Worm (Caenorhabditis elegans): ENCODE measurements around the gene F09F7.6.

The F09F7.6 gene

DNA sequence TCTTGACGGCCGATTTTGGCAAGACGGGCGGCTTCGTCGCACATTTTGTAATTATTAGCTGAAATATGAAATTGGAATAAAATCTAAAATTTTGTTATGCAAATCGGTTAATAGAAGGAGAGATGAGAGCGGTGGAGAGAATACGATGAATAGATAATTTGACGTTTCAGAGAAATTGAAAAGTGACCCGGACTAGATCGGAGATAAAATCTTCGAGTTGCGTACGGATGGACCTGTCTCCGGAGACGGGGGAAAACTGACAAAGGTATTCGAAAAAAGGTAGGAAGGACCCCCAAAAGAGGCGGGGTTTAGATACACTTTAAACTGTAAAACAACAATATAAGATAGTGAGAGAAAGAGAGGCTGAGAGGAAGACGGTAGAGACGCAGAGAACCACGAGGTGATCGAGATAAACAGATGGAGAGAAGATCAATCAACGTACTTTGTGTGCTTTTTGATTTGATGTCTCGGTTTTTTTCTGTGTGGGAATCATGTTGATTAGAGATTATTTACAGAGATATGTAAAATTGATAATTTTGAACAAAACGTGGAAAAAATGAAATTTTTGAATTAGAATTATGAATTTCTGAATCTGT, at the start of gene F09F7.6:
F09F7.6 (minus strand) TSS at position 64 of the 596 bp plus-strand sequence.
- TF ChIP-seq aly-1 (tag; optimal IDR thresholded peaks at IDR 0.05) (no peak), tra-4 (tag; optimal IDR thresholded peaks at IDR 0.05) (no peak), sea-1 (GFP tag; conservative IDR thresholded peaks at IDR 0.05) (no peak), ets-7 (tag; optimal IDR thresholded peaks at IDR 0.05) (no peak), B0310.2 (tag; optimal IDR thresholded peaks at IDR 0.05) (no peak), F13C5.2 (tag; optimal IDR thresholded peaks at IDR 0.05) (no peak), hnd-1 (tag; optimal IDR thresholded peaks at IDR 0.05) (no peak)

DNA sequence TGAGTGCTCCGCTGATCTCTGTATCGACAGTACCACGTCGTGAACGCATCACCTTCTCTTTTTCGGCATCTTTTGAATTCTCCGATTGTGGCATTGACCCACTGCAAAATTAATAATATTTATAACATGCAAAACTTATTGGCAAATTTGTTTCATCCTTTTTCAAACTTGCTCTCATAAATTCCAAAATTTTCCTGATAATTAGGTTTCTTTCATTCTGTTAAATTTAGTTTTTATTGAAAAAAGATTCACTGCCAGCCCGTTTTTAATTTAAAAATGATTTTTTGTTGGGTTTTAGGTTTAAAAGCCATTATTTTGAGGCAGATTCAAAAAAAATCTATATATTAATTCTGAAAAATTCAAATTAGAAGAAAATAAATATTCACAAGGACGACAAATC, 48.0 kb upstream of the F09F7.6 start, which contains the start of gene wdr-37:
wdr-37 (minus strand) TSS at position 101 of the 400 bp plus-strand sequence.
- TF ChIP-seq hmg-4 (GFP tag; optimal IDR thresholded peaks at IDR 0.05) (no peak), tra-4 (tag; optimal IDR thresholded peaks at IDR 0.05) (no peak), F13C5.2 (tag; optimal IDR thresholded peaks at IDR 0.05) (no peak), ceh-13 (GFP tag; optimal IDR thresholded peaks at IDR 0.05) (no peak), ets-7 (tag; optimal IDR thresholded peaks at IDR 0.05) (no peak), hnd-1 (tag; optimal IDR thresholded peaks at IDR 0.05) (no peak), scrt-1 (GFP tag; IDR thresholded peaks at IDR 0.05) (no peak), sea-1 (GFP tag; conservative IDR thresholded peaks at IDR 0.05) (no peak), flt-1 (GFP tag; IDR thresholded peaks at IDR 0.05) (no peak), pes-1 (GFP tag; IDR thresholded peaks at IDR 0.05) (no peak), aly-1 (tag; optimal IDR thresholded peaks at IDR 0.05) (no peak), hmbx-1 (tag; optimal IDR thresholded peaks at IDR 0.05) (no peak), B0310.2 (tag; optimal IDR thresholded peaks at IDR 0.05) (no peak), ama-1 (optimal IDR thresholded peaks at IDR 0.05) (no peak), ceh-36 (tag; optimal IDR thresholded peaks at IDR 0.05) (no peak), tbx-37 (GFP tag; conservative IDR thresholded peaks at IDR 0.05) (no peak), tbx-11 (GFP tag; IDR thresholded peaks at IDR 0.05) (no peak)

DNA sequence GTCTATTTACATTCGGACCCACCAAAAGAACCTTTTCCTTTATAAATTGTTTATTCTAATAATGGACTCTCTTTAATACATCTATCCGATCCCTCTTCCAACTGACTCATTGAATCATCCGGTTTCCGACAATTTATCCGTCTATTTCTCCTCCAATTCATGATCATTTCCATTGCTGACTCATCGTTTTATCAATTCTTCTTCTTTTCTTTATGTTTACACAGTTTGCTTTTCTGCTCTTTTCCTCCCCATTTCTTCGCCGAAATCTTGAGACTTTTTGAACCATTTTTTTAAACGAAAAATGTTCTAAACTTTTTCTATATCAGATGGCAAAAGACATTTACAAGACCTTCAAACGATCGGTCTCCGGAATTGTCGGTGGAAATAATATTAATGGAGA, 43.5 kb upstream of the F09F7.6 start, which contains the start of gene ced-6:
ced-6 (plus strand) TSS at position 327 of the 400 bp plus-strand sequence.
- TF ChIP-seq ets-7 (tag; optimal IDR thresholded peaks at IDR 0.05) (no peak), hmg-4 (GFP tag; optimal IDR thresholded peaks at IDR 0.05) (no peak), tbx-11 (GFP tag; IDR thresholded peaks at IDR 0.05) (no peak), hnd-1 (tag; optimal IDR thresholded peaks at IDR 0.05) (no peak), flt-1 (GFP tag; IDR thresholded peaks at IDR 0.05) (no peak), tbx-37 (GFP tag; conservative IDR thresholded peaks at IDR 0.05) (no peak), sea-1 (GFP tag; conservative IDR thresholded peaks at IDR 0.05) (no peak), B0310.2 (tag; optimal IDR thresholded peaks at IDR 0.05) (no peak), ama-1 (optimal IDR thresholded peaks at IDR 0.05) (no peak), aly-1 (tag; optimal IDR thresholded peaks at IDR 0.05) (no peak), ceh-13 (GFP tag; optimal IDR thresholded peaks at IDR 0.05) (no peak), hmbx-1 (tag; optimal IDR thresholded peaks at IDR 0.05) (no peak), tra-4 (tag; optimal IDR thresholded peaks at IDR 0.05) (no peak), pes-1 (GFP tag; IDR thresholded peaks at IDR 0.05) (no peak), scrt-1 (GFP tag; IDR thresholded peaks at IDR 0.05) (no peak), ceh-36 (tag; optimal IDR thresholded peaks at IDR 0.05) (no peak), F13C5.2 (tag; optimal IDR thresholded peaks at IDR 0.05) (no peak)

DNA sequence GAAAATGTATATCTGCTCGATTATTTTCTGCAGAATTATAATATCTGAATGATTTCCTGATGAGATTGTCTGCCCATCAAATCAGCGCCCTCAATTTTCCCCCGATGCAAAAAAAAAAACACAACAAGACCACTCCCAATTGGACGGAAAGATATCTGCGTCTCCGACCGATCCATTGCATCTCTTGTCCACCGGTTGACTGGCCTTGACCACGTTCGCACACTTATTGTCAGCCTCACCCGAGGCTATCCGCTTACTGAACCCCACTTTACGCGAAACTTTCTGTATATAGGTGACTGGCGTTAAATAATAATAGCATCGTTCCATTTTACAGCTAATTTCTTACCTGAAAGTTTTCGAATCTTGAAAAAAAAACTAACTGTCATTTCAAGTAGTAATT, 42.4 kb upstream of the F09F7.6 start:
- TF ChIP-seq sea-1 (GFP tag; conservative IDR thresholded peaks at IDR 0.05) = no peak
- no peak for TF ChIP-seq flt-1 (GFP tag; IDR thresholded peaks at IDR 0.05)
- TF ChIP-seq F13C5.2 (tag; optimal IDR thresholded peaks at IDR 0.05) = no peak

DNA sequence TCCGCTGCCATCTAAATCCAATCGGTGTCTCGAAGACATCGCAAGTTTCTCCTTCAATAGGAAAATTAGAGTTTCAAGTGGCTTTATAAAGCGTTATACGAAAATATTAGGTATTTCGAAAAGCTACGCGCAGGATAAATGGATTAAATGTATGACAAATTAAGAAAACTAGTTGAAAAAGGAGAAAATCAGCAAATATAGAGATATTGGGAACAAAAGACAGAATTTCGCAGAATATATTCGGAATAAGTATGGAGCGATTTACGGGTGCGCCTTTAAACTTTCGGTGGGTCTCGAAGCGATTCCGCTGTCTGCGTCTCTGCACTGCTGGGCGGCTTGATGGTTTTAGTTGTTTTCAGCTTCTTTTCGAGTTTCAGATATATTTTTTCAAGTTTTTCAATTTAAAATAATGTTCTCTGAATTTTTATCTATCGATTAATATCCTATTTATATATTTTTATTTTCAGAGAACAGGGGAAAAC, 39.8 kb upstream of the F09F7.6 start, which contains the start of the genes ddx-15 and ucr-1:
ddx-15 (minus strand) TSS at position 51 of the 482 bp plus-strand sequence.
ucr-1 (plus strand) TSS at position 468 of the 482 bp plus-strand sequence.
- TF ChIP-seq sea-1 (GFP tag; conservative IDR thresholded peaks at IDR 0.05) (no peak), ets-7 (tag; optimal IDR thresholded peaks at IDR 0.05) (no peak), tra-4 (tag; optimal IDR thresholded peaks at IDR 0.05) (no peak), pes-1 (GFP tag; IDR thresholded peaks at IDR 0.05) (no peak), flt-1 (GFP tag; IDR thresholded peaks at IDR 0.05) (no peak), B0310.2 (tag; optimal IDR thresholded peaks at IDR 0.05) (no peak), hnd-1 (tag; optimal IDR thresholded peaks at IDR 0.05) (no peak), ceh-13 (GFP tag; optimal IDR thresholded peaks at IDR 0.05) (no peak), ama-1 (optimal IDR thresholded peaks at IDR 0.05) (no peak), hmg-4 (GFP tag; optimal IDR thresholded peaks at IDR 0.05) (no peak)

DNA sequence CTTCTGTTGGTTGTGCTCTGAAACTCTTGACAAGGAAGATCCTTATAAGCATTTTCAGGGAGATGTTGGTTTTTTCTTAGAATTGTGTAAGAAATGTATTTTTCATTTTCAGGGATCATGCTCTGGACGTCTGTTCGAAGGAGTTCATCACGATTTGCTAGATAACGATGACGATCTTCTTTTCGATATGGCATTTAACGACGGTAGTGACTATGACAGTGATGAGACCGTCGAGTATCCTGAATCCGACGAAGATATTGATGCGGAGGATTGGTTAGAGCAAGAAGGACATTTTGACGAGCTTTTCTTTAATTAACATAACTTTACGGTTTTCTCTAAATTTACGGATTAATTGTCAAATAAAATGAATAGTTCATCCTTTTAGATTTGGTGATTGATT, 36.8 kb upstream of the F09F7.6 start:
- TF ChIP-seq tra-4 (tag; optimal IDR thresholded peaks at IDR 0.05) = no peak
- TF ChIP-seq hmg-4 (GFP tag; optimal IDR thresholded peaks at IDR 0.05) = no peak
- no peak for TF ChIP-seq ama-1 (optimal IDR thresholded peaks at IDR 0.05)
- no peak for TF ChIP-seq aly-1 (tag; optimal IDR thresholded peaks at IDR 0.05)
- TF ChIP-seq ceh-13 (GFP tag; optimal IDR thresholded peaks at IDR 0.05) = no peak
- no peak for TF ChIP-seq sea-1 (GFP tag; conservative IDR thresholded peaks at IDR 0.05)
- no peak for TF ChIP-seq flt-1 (GFP tag; IDR thresholded peaks at IDR 0.05)
- TF ChIP-seq scrt-1 (GFP tag; IDR thresholded peaks at IDR 0.05) = no peak
- TF ChIP-seq tbx-37 (GFP tag; conservative IDR thresholded peaks at IDR 0.05) = no peak
- no peak for TF ChIP-seq F13C5.2 (tag; optimal IDR thresholded peaks at IDR 0.05)
- no peak for TF ChIP-seq tbx-11 (GFP tag; IDR thresholded peaks at IDR 0.05)
- TF ChIP-seq ceh-36 (tag; optimal IDR thresholded peaks at IDR 0.05) = no peak
- no peak for TF ChIP-seq ets-7 (tag; optimal IDR thresholded peaks at IDR 0.05)
- no peak for TF ChIP-seq hmbx-1 (tag; optimal IDR thresholded peaks at IDR 0.05)
- no peak for TF ChIP-seq pes-1 (GFP tag; IDR thresholded peaks at IDR 0.05)
- TF ChIP-seq B0310.2 (tag; optimal IDR thresholded peaks at IDR 0.05) = no peak
- TF ChIP-seq hnd-1 (tag; optimal IDR thresholded peaks at IDR 0.05) = no peak

DNA sequence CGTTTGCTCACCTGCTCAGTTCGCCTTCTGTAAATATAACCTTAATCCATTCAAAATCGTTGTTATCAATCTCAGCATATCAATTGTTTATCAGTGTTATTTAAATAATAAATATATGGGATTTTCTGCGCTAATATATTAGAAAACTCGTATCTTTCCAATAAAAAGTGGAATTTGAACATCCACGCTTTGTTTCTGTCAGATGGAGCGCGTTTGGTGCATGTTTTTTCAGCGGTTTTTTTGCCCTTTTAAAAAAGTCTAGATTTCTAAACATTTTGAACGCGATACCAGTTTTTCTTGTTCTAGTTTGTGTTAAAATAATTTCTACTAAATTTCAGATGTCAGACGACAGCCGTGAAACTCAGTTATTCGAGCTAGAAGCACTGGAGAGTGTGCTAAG, 35.0 kb upstream of the F09F7.6 start, which contains the start of gene F56D2.2:
F56D2.2 (plus strand) TSS at position 339 of the 400 bp plus-strand sequence.
- no peak for TF ChIP-seq scrt-1 (GFP tag; IDR thresholded peaks at IDR 0.05)
- no peak for TF ChIP-seq flt-1 (GFP tag; IDR thresholded peaks at IDR 0.05)
